Worm (Caenorhabditis elegans) whole organism, L3 larva: ENCODE measurements around the gene igdb-2.

Source experiments
- ama-1 ChIP-seq: fragments of 150-350 bp; optimal IDR thresholded peaks from 2 replicates; lab custom pipeline; 2018
- ceh-16 ChIP-seq: sonication (generic microtip); optimal IDR thresholded peaks from 2 replicates; lab custom pipeline; 2017; ENCODE audit warnings: missing biosample characterization, missing genetic modification characterization
- ceh-82 ChIP-seq: fragments of 150-350 bp; optimal IDR thresholded peaks from 2 replicates; lab custom pipeline; 2014; ENCODE audit warnings: missing biosample characterization, missing genetic modification characterization
- egl-27 ChIP-seq: sonication (generic microtip); optimal IDR thresholded peaks from 4 replicates; lab custom pipeline; 2017; ENCODE audit warnings: missing biosample characterization, missing genetic modification reagents, missing genetic modification characterization
- elt-1 ChIP-seq: fragments of 150-350 bp; optimal IDR thresholded peaks from 2 replicates; lab custom pipeline; 2014; ENCODE audit warnings: missing biosample characterization, missing genetic modification characterization
- elt-3 ChIP-seq, 3 experiments: fragments of 150-350 bp in 1 of 3; sonication (generic microtip) in 2 of 3; optimal IDR thresholded peaks; 2 replicates in 2 of 3; 4 replicates in 1 of 3; lab custom pipeline; 2014 to 2017; ENCODE audit warnings: missing biosample characterization in 3 of 3, missing genetic modification characterization in 3 of 3
- hmg-11 ChIP-seq: sonication (generic microtip); optimal IDR thresholded peaks from 2 replicates; lab custom pipeline; 2016; ENCODE audit warnings: missing genetic modification characterization, missing compliant biosample characterization
- lin-15B ChIP-seq: fragments of 150-350 bp; optimal IDR thresholded peaks from 2 replicates; lab custom pipeline; 2014; ENCODE audit warnings: missing biosample characterization, missing genetic modification characterization
- nhr-237 ChIP-seq: fragments of 150-350 bp; optimal IDR thresholded peaks from 2 replicates; lab custom pipeline; 2014; ENCODE audit warnings: missing biosample characterization, missing genetic modification characterization
- pha-4 ChIP-seq: fragments of 150-350 bp; optimal IDR thresholded peaks from 2 replicates; lab custom pipeline; 2014; ENCODE audit warnings: missing biosample characterization, missing genetic modification reagents, missing genetic modification characterization
- snpc-4 ChIP-seq: fragments of 150-350 bp; optimal IDR thresholded peaks from 2 replicates; lab custom pipeline; 2014; ENCODE audit warnings: missing biosample characterization, missing genetic modification characterization
- unc-39 ChIP-seq: sonication (generic microtip); optimal IDR thresholded peaks from 4 replicates; lab custom pipeline; 2017; ENCODE audit warnings: missing biosample characterization, missing genetic modification characterization

ce11 chrIV:12420455-12420854, 48.0 kb upstream of the igdb-2 start, which contains the start of gene ugt-65:
- TF ChIP-seq elt-1 (tag; lab: Kevin White, UChicago) = no peak
- no peak for TF ChIP-seq ama-1 (lab: Kevin White, UChicago)
- no peak for TF ChIP-seq ceh-16 (tag; lab: Kevin White, UChicago)
- TF ChIP-seq pha-4 = peak; percentile 24
- TF ChIP-seq nhr-237 (tag; lab: Kevin White, UChicago) = no peak
- no peak for TF ChIP-seq hmg-11
- no peak for TF ChIP-seq ceh-82
- no peak for TF ChIP-seq snpc-4
- no peak for TF ChIP-seq egl-27 (tag; lab: Kevin White, UChicago)
- no peak for TF ChIP-seq elt-3 (tag; optimal IDR thresholded peaks at IDR 0.05; lab: Kevin White, UChicago)
- no peak for TF ChIP-seq unc-39 (tag; lab: Kevin White, UChicago)
- TF ChIP-seq lin-15B (tag; lab: Kevin White, UChicago) = no peak
